Fruit fly (Drosophila melanogaster) whole organism, embryonic: ENCODE data around the gene Dpp10.

Source experiments
- Ada2b ChIP-seq: fragments of 200-800 bp; sonication (Bioruptor generic); IDR thresholded peaks from 2 replicates; pipeline ENCODE4 v1.3.6; 2022; ENCODE audit warnings: missing biosample characterization, missing genetic modification characterization
- Aef1 ChIP-seq: fragments of 200-800 bp; sonication (Bioruptor generic); IDR thresholded peaks from 3 replicates; pipeline ENCODE4 v1.3.6; 2022; ENCODE audit warnings: missing biosample characterization, missing genetic modification characterization
- Antp ChIP-seq: fragments of 200-800 bp; sonication (Bioruptor generic); optimal IDR thresholded peaks from 3 replicates; lab custom pipeline; 2016; ENCODE audit warnings: missing biosample characterization, missing genetic modification characterization
- B-H2 ChIP-seq: fragments of 200-800 bp; sonication (Bioruptor generic); optimal IDR thresholded peaks from 2 replicates; lab custom pipeline; 2018; ENCODE audit warnings: missing biosample characterization, mild to moderate bottlenecking, missing genetic modification characterization
- C15 ChIP-seq: fragments of 200-800 bp; sonication (Bioruptor generic); IDR thresholded peaks from 3 replicates; pipeline ENCODE4 v1.3.6; 2022; ENCODE audit warnings: missing biosample characterization, missing genetic modification characterization
- CG10431 ChIP-seq: fragments of 200-800 bp; sonication (Bioruptor generic); optimal IDR thresholded peaks from 3 replicates; lab custom pipeline; 2018; ENCODE audit warnings: missing biosample characterization, mild to moderate bottlenecking, missing genetic modification characterization
- CG13287 ChIP-seq: fragments of 200-800 bp; sonication (Bioruptor generic); IDR thresholded peaks from 2 replicates; pipeline ENCODE4 v1.3.6; 2022; ENCODE audit warnings: missing biosample characterization, missing genetic modification characterization; ENCODE audit not compliant: partially characterized antibody
- CG14014 ChIP-seq: fragments of 200-800 bp; sonication (Bioruptor generic); IDR thresholded peaks from 2 replicates; pipeline ENCODE4 v1.3.6; 2022; ENCODE audit warnings: missing biosample characterization, missing genetic modification characterization
- CG14050 ChIP-seq: fragments of 200-800 bp; sonication (Bioruptor generic); IDR thresholded peaks from 3 replicates; pipeline ENCODE4 v1.3.6; 2022; ENCODE audit warnings: missing biosample characterization, missing genetic modification characterization
- CG14860 ChIP-seq: fragments of 200-800 bp; sonication (Bioruptor generic); IDR thresholded peaks from 3 replicates; pipeline ENCODE4 v1.3.6; 2022; ENCODE audit warnings: missing biosample characterization, missing genetic modification characterization; ENCODE audit not compliant: partially characterized antibody
- CG1603 ChIP-seq: fragments of 200-800 bp; sonication (Bioruptor generic); optimal IDR thresholded peaks from 2 replicates; lab custom pipeline; 2019; ENCODE audit warnings: missing biosample characterization, mild to moderate bottlenecking, missing genetic modification characterization, moderate library complexity
- CG1647 ChIP-seq: fragments of 200-800 bp; sonication (Bioruptor generic); optimal IDR thresholded peaks from 3 replicates; lab custom pipeline; 2016; ENCODE audit warnings: missing biosample characterization, missing genetic modification characterization
- CG16863 ChIP-seq: fragments of 200-800 bp; sonication (Bioruptor generic); optimal IDR thresholded peaks from 3 replicates; lab custom pipeline; 2016; ENCODE audit warnings: missing biosample characterization, missing genetic modification characterization
- CG17328 ChIP-seq: fragments of 200-800 bp; sonication (Bioruptor generic); IDR thresholded peaks from 2 replicates; pipeline ENCODE4 v1.3.6; 2022; ENCODE audit warnings: missing biosample characterization, missing genetic modification characterization
- CG17568 ChIP-seq: fragments of 200-800 bp; sonication (Bioruptor generic); optimal IDR thresholded peaks from 2 replicates; lab custom pipeline; 2018; ENCODE audit warnings: missing biosample characterization, mild to moderate bottlenecking, missing genetic modification characterization, moderate library complexity
- CG18476 ChIP-seq: fragments of 200-800 bp; sonication (Bioruptor generic); optimal IDR thresholded peaks from 2 replicates; lab custom pipeline; 2016; ENCODE audit warnings: missing biosample characterization, mild to moderate bottlenecking, missing genetic modification characterization
- CG32767 ChIP-seq: fragments of 200-800 bp; sonication (Bioruptor generic); IDR thresholded peaks from 2 replicates; pipeline ENCODE4 v1.3.6; 2022; ENCODE audit warnings: missing biosample characterization, missing genetic modification characterization
- CG3407 ChIP-seq: fragments of 200-800 bp; sonication (Bioruptor generic); optimal IDR thresholded peaks from 2 replicates; lab custom pipeline; 2018; ENCODE audit warnings: missing biosample characterization, mild to moderate bottlenecking, missing genetic modification characterization
- CG4854 ChIP-seq: fragments of 200-800 bp; sonication (Bioruptor generic); optimal IDR thresholded peaks from 2 replicates; lab custom pipeline; 2016; ENCODE audit warnings: missing biosample characterization, missing genetic modification characterization, inconsistent platforms
- CG8089 ChIP-seq: fragments of 200-800 bp; sonication (Bioruptor generic); optimal IDR thresholded peaks from 3 replicates; lab custom pipeline; 2016; ENCODE audit warnings: missing biosample characterization, missing genetic modification characterization
- CG8359 ChIP-seq: fragments of 200-800 bp; sonication (Bioruptor generic); optimal IDR thresholded peaks from 2 replicates; lab custom pipeline; 2017; ENCODE audit warnings: missing biosample characterization, mild to moderate bottlenecking, missing genetic modification characterization, borderline replicate concordance
- CG8765 ChIP-seq: fragments of 200-800 bp; sonication (Bioruptor generic); IDR thresholded peaks from 2 replicates; pipeline ENCODE4 v1.3.6; 2022; ENCODE audit warnings: missing biosample characterization, missing genetic modification characterization
- CG9727 ChIP-seq: fragments of 200-800 bp; sonication (Bioruptor generic); optimal IDR thresholded peaks from 3 replicates; lab custom pipeline; 2017; ENCODE audit warnings: missing biosample characterization, mild to moderate bottlenecking, missing genetic modification characterization
- Ets65A ChIP-seq: fragments of 200-800 bp; sonication (Bioruptor generic); peaks from one replicate; lab custom pipeline; 2016; ENCODE audit warnings: missing biosample characterization, missing genetic modification characterization
- Hr51 ChIP-seq, 2 experiments: fragments of 200-800 bp; sonication (Bioruptor generic); optimal IDR thresholded peaks; 2 replicates in 1 of 2; 3 replicates in 1 of 2; lab custom pipeline; 2016 to 2018; ENCODE audit warnings: missing biosample characterization in 2 of 2, missing genetic modification characterization in 2 of 2, mild to moderate bottlenecking in 1 of 2, moderate library complexity in 1 of 2
- MBD-R2 ChIP-seq: fragments of 200-800 bp; sonication (Bioruptor generic); IDR thresholded peaks from 2 replicates; pipeline ENCODE4 v1.3.6; 2022; ENCODE audit warnings: missing biosample characterization, missing genetic modification characterization
- MESR4 ChIP-seq: fragments of 200-800 bp; sonication (Bioruptor generic); optimal IDR thresholded peaks from 2 replicates; lab custom pipeline; 2018; ENCODE audit warnings: missing biosample characterization, mild to moderate bottlenecking, missing genetic modification characterization, moderate library complexity
- Pdp1 ChIP-seq, 2 experiments: fragments of 200-800 bp; sonication (Bioruptor generic); optimal IDR thresholded peaks; 3 replicates each; lab custom pipeline; 2016; ENCODE audit warnings: missing biosample characterization in 2 of 2, missing genetic modification characterization in 2 of 2, mild to moderate bottlenecking in 1 of 2, moderate library complexity in 1 of 2
- Scr ChIP-seq: fragments of 200-800 bp; sonication (Bioruptor generic); IDR thresholded peaks from 2 replicates; pipeline ENCODE4 v1.3.6; 2022; ENCODE audit warnings: missing biosample characterization, missing genetic modification characterization; ENCODE audit not compliant: partially characterized antibody
- Sry-β ChIP-seq: fragments of 200-800 bp; sonication (Bioruptor generic); optimal IDR thresholded peaks from 2 replicates; lab custom pipeline; 2018; ENCODE audit warnings: missing biosample characterization, mild to moderate bottlenecking, missing genetic modification characterization, moderate library complexity
- ac ChIP-seq: fragments of 200-800 bp; sonication (Bioruptor generic); optimal IDR thresholded peaks from 3 replicates; lab custom pipeline; 2017; ENCODE audit warnings: missing biosample characterization, mild to moderate bottlenecking, missing genetic modification characterization
- caup ChIP-seq: fragments of 200-800 bp; sonication (Bioruptor generic); optimal IDR thresholded peaks from 3 replicates; lab custom pipeline; 2017; ENCODE audit warnings: missing biosample characterization, mild to moderate bottlenecking, missing genetic modification characterization, moderate library complexity; ENCODE audit not compliant: severe bottlenecking
- corto ChIP-seq: fragments of 200-800 bp; sonication (Bioruptor generic); optimal IDR thresholded peaks from 2 replicates; lab custom pipeline; 2016; ENCODE audit warnings: missing biosample characterization, mild to moderate bottlenecking, missing genetic modification characterization, moderate library complexity
- crc ChIP-seq: fragments of 200-800 bp; sonication (Bioruptor generic); optimal IDR thresholded peaks from 2 replicates; lab custom pipeline; 2016; ENCODE audit warnings: missing biosample characterization, missing genetic modification characterization
- dmrt11E ChIP-seq: fragments of 200-800 bp; sonication (Bioruptor generic); optimal IDR thresholded peaks from 3 replicates; lab custom pipeline; 2018; ENCODE audit warnings: missing biosample characterization, mild to moderate bottlenecking, missing genetic modification characterization, moderate library complexity
- dpn ChIP-seq, 2 experiments: fragments of 200-800 bp; sonication (Bioruptor generic); optimal IDR thresholded peaks; 3 replicates each; lab custom pipeline; 2016; ENCODE audit warnings: missing biosample characterization in 2 of 2, missing genetic modification characterization in 2 of 2
- jumu ChIP-seq: fragments of 200-800 bp; sonication (Bioruptor generic); optimal IDR thresholded peaks from 3 replicates; lab custom pipeline; 2016; ENCODE audit warnings: missing biosample characterization, missing genetic modification characterization
- kah ChIP-seq: fragments of 200-800 bp; sonication (Bioruptor generic); optimal IDR thresholded peaks from 2 replicates; lab custom pipeline; 2018; ENCODE audit warnings: missing biosample characterization, mild to moderate bottlenecking, missing genetic modification characterization
- lab ChIP-seq: fragments of 200-800 bp; sonication (Bioruptor generic); optimal IDR thresholded peaks from 3 replicates; lab custom pipeline; 2017; ENCODE audit warnings: missing biosample characterization, missing genetic modification characterization, mild to moderate bottlenecking, moderate library complexity, missing genetic modification reagents
- luna ChIP-seq: fragments of 200-800 bp; sonication (Bioruptor generic); optimal IDR thresholded peaks from 2 replicates; lab custom pipeline; 2016; ENCODE audit warnings: missing biosample characterization, missing genetic modification characterization
- mld ChIP-seq: fragments of 200-800 bp; sonication (Bioruptor generic); IDR thresholded peaks from 3 replicates; pipeline ENCODE4 v1.3.6; 2022; ENCODE audit warnings: missing biosample characterization, missing genetic modification characterization; ENCODE audit not compliant: partially characterized antibody
- nau ChIP-seq: fragments of 200-800 bp; sonication (Bioruptor generic); optimal IDR thresholded peaks from 3 replicates; lab custom pipeline; 2017; ENCODE audit warnings: missing biosample characterization, mild to moderate bottlenecking, missing genetic modification characterization, missing genetic modification reagents
- phol ChIP-seq: fragments of 200-800 bp; sonication (Bioruptor generic); optimal IDR thresholded peaks from 3 replicates; lab custom pipeline; 2018; ENCODE audit warnings: missing biosample characterization, mild to moderate bottlenecking, missing genetic modification characterization, moderate library complexity
- scrt ChIP-seq: fragments of 200-800 bp; sonication (Bioruptor generic); optimal IDR thresholded peaks from 2 replicates; lab custom pipeline; 2018; ENCODE audit warnings: missing biosample characterization, mild to moderate bottlenecking, missing genetic modification characterization, moderate library complexity
- tna ChIP-seq: fragments of 200-800 bp; sonication (Bioruptor generic); IDR thresholded peaks from 2 replicates; pipeline ENCODE4 v1.3.6; 2022; ENCODE audit warnings: missing biosample characterization, missing genetic modification characterization; ENCODE audit not compliant: partially characterized antibody
- trh ChIP-seq: fragments of 200-800 bp; sonication (Bioruptor generic); optimal IDR thresholded peaks from 2 replicates; lab custom pipeline; 2016; ENCODE audit warnings: missing biosample characterization, missing genetic modification characterization
- tup ChIP-seq: fragments of 200-800 bp; sonication (Bioruptor generic); optimal IDR thresholded peaks from 2 replicates; lab custom pipeline; 2016; ENCODE audit warnings: missing biosample characterization, mild to moderate bottlenecking, missing genetic modification characterization, moderate library complexity
- vnd ChIP-seq: fragments of 200-800 bp; sonication (Bioruptor generic); IDR thresholded peaks from 3 replicates; pipeline ENCODE4 v1.3.6; 2022; ENCODE audit warnings: missing biosample characterization, missing genetic modification characterization; ENCODE audit not compliant: partially characterized antibody
- yki ChIP-seq: fragments of >200 bp; optimal IDR thresholded peaks from 3 replicates; lab custom pipeline; 2018

The Dpp10 gene

dm6 chr2L:6601018-6601505, at the start of gene Dpp10 (continued):
- peak; percentile 87 for TF ChIP-seq Pdp1 (GFP tag; optimal IDR thresholded peaks at IDR 0.05; lab: Kevin White, UChicago)
- TF ChIP-seq CG14860 (GFP tag; lab: Robert Waterston, UW) = 0 out of 3 replicates have a peak, but pooled peaks have one; percentile 14
- no peak for TF ChIP-seq mld (GFP tag; lab: Robert Waterston, UW)
- TF ChIP-seq CG10431 = no peak
- peak; percentile 58 for TF ChIP-seq CG13287 (GFP tag; lab: Robert Waterston, UW)
- peak; percentile 75 for TF ChIP-seq phol
- peak; percentile 83 for TF ChIP-seq CG1647 (GFP tag; lab: Kevin White, UChicago)
- TF ChIP-seq CG18476 = peak; percentile 84
- no peak for TF ChIP-seq Sry-β
- peak; percentile 60 for TF ChIP-seq kah (GFP tag; lab: Kevin White, UChicago)
- TF ChIP-seq CG14014 (GFP tag; lab: Robert Waterston, UW) = peak; percentile 98
- TF ChIP-seq ac (GFP tag; lab: Kevin White, UChicago) = no peak
- peak; percentile 69 for TF ChIP-seq CG3407 (GFP tag; lab: Kevin White, UChicago)
- TF ChIP-seq MBD-R2 (GFP tag; lab: Robert Waterston, UW) = peak; percentile 95
- peak; percentile 97 for TF ChIP-seq lab (GFP tag; lab: Kevin White, UChicago)
- peak; percentile 81 for TF ChIP-seq CG16863
- TF ChIP-seq MESR4 (GFP tag; lab: Kevin White, UChicago) = peak; percentile 15
- TF ChIP-seq CG32767 = peak; percentile 95
- peak; percentile 96 for TF ChIP-seq Aef1 (GFP tag; lab: Robert Waterston, UW)
- TF ChIP-seq CG17328 (GFP tag; lab: Robert Waterston, UW) = peak; percentile 92
- TF ChIP-seq CG9727 (GFP tag; lab: Kevin White, UChicago) = peak; percentile 89
- TF ChIP-seq CG4854 = peak; percentile 87
- TF ChIP-seq corto = no peak
- peak; percentile 83 for TF ChIP-seq CG17568 (GFP tag; lab: Kevin White, UChicago)
- TF ChIP-seq CG1603 = peak; percentile 78
- no peak for TF ChIP-seq yki (lab: Kevin White, UChicago)
- 0 out of 3 replicates have a peak, but pooled peaks have one; percentile 46 for TF ChIP-seq vnd
- peak; percentile 95 for TF ChIP-seq CG14050 (GFP tag; lab: Robert Waterston, UW)
- TF ChIP-seq luna (GFP tag; lab: Kevin White, UChicago) = peak; percentile 62
- peak; percentile 84 for TF ChIP-seq Antp (GFP tag; lab: Kevin White, UChicago)
- peak; percentile 94 for TF ChIP-seq B-H2
- TF ChIP-seq Hr51 (GFP tag; optimal IDR thresholded peaks at IDR 0.05; lab: Kevin White, UChicago) = peak; percentile 90 to 94
- TF ChIP-seq CG8359 = no peak
- peak; percentile 66 for TF ChIP-seq jumu (GFP tag; lab: Kevin White, UChicago)
- TF ChIP-seq nau (GFP tag; lab: Kevin White, UChicago) = peak; percentile 80
- TF ChIP-seq Ada2b (GFP tag; lab: Robert Waterston, UW) = peak; percentile 98
- TF ChIP-seq CG8089 (GFP tag; lab: Kevin White, UChicago) = peak; percentile 71
- no peak; the same call in 1 of the 2 replicates for TF ChIP-seq Scr (GFP tag; lab: Robert Waterston, UW)
- TF ChIP-seq tna = no peak
- peak; percentile 90 to 92 for TF ChIP-seq dpn (GFP tag; optimal IDR thresholded peaks at IDR 0.05; lab: Kevin White, UChicago)
- peak; percentile 85 for TF ChIP-seq scrt
- peak; percentile 77; the same call in 1 of the 2 replicates for TF ChIP-seq CG8765 (GFP tag; lab: Robert Waterston, UW)
- TF ChIP-seq caup (GFP tag; lab: Kevin White, UChicago) = peak; percentile 92
- TF ChIP-seq trh (GFP tag; lab: Kevin White, UChicago) = peak; percentile 75
- peak; percentile 23 for TF ChIP-seq crc (GFP tag; lab: Kevin White, UChicago)
- TF ChIP-seq Ets65A (GFP tag; lab: Kevin White, UChicago) = peak; percentile 98
- TF ChIP-seq tup (GFP tag; lab: Kevin White, UChicago) = peak; percentile 84
- peak; percentile 94 for TF ChIP-seq C15 (GFP tag; lab: Robert Waterston, UW)
- no peak for TF ChIP-seq dmrt11E
